Worm (Caenorhabditis elegans) whole organism, mixed stage, embryonic: ENCODE measurements around the gene B0222.1.

Experiments
- M03D4.4 ChIP-seq: sonication (generic microtip); optimal IDR thresholded peaks from 2 replicates; lab custom pipeline; 2017; ENCODE audit warnings: mild to moderate bottlenecking, missing genetic modification characterization, missing compliant biosample characterization
- bed-3 ChIP-seq: fragments of 200-800 bp; sonication (Bioruptor generic); optimal IDR thresholded peaks from 3 replicates; lab custom pipeline; 2018; ENCODE audit warnings: mild to moderate bottlenecking, missing genetic modification characterization, moderate library complexity, missing compliant biosample characterization
- blmp-1 ChIP-seq: fragments of 150-350 bp; optimal IDR thresholded peaks from 2 replicates; lab custom pipeline; 2014; ENCODE audit warnings: missing biosample characterization, missing genetic modification characterization
- ceh-39 ChIP-seq: fragments of 150-350 bp; optimal IDR thresholded peaks from 2 replicates; lab custom pipeline; 2014; ENCODE audit warnings: missing biosample characterization, missing genetic modification characterization
- ceh-43 ChIP-seq: fragments of 200-800 bp; sonication (Bioruptor generic); optimal IDR thresholded peaks from 2 replicates; lab custom pipeline; 2018; ENCODE audit warnings: mild to moderate bottlenecking, missing genetic modification characterization, moderate library complexity, missing compliant biosample characterization
- ceh-83 ChIP-seq: fragments of 200-800 bp; sonication (Bioruptor generic); optimal IDR thresholded peaks from 2 replicates; lab custom pipeline; 2018; ENCODE audit warnings: mild to moderate bottlenecking, missing genetic modification characterization, missing compliant biosample characterization
- ces-1 ChIP-seq: fragments of 150-350 bp; optimal IDR thresholded peaks from 2 replicates; lab custom pipeline; 2014; ENCODE audit warnings: missing biosample characterization, missing genetic modification reagents, missing genetic modification characterization
- cnd-1 ChIP-seq: fragments of 200-800 bp; sonication (Bioruptor generic); optimal IDR thresholded peaks from 2 replicates; lab custom pipeline; 2018; ENCODE audit warnings: mild to moderate bottlenecking, missing genetic modification characterization, missing compliant biosample characterization
- drap-1 ChIP-seq: fragments of 200-800 bp; sonication (Bioruptor generic); optimal IDR thresholded peaks from 3 replicates; lab custom pipeline; 2018; ENCODE audit warnings: mild to moderate bottlenecking, missing genetic modification characterization, missing compliant biosample characterization
- elt-3 ChIP-seq: fragments of 150-350 bp; optimal IDR thresholded peaks from 2 replicates; lab custom pipeline; 2014; ENCODE audit warnings: missing biosample characterization, missing genetic modification characterization
- flh-1 ChIP-seq: fragments of 200-800 bp; sonication (Bioruptor generic); optimal IDR thresholded peaks from 2 replicates; lab custom pipeline; 2018; ENCODE audit warnings: mild to moderate bottlenecking, missing genetic modification characterization, moderate library complexity, missing compliant biosample characterization
- ham-2 ChIP-seq: fragments of 200-800 bp; sonication (Bioruptor generic); optimal IDR thresholded peaks from 2 replicates; lab custom pipeline; 2018; ENCODE audit warnings: mild to moderate bottlenecking, missing genetic modification characterization, missing compliant biosample characterization
- hlh-1 ChIP-seq: fragments of 150-350 bp; optimal IDR thresholded peaks from 2 replicates; lab custom pipeline; 2014; ENCODE audit warnings: missing biosample characterization, missing genetic modification reagents, missing genetic modification characterization
- lin-32 ChIP-seq: fragments of 200-800 bp; sonication (Bioruptor generic); optimal IDR thresholded peaks from 2 replicates; lab custom pipeline; 2018; ENCODE audit warnings: mild to moderate bottlenecking, missing genetic modification characterization, missing compliant biosample characterization
- lsy-2 ChIP-seq: fragments of 150-350 bp; optimal IDR thresholded peaks from 2 replicates; lab custom pipeline; 2014; ENCODE audit warnings: missing biosample characterization, missing genetic modification characterization
- mep-1 ChIP-seq: fragments of 150-350 bp; optimal IDR thresholded peaks from 2 replicates; lab custom pipeline; 2017; ENCODE audit warnings: missing biosample characterization, missing genetic modification reagents, missing genetic modification characterization, inconsistent platforms
- mls-2 ChIP-seq: sonication (generic microtip); optimal IDR thresholded peaks from 2 replicates; lab custom pipeline; 2016; ENCODE audit warnings: mild to moderate bottlenecking, missing genetic modification characterization, moderate library complexity, missing compliant biosample characterization
- nhr-12 ChIP-seq: fragments of 150-350 bp; optimal IDR thresholded peaks from 2 replicates; lab custom pipeline; 2014; ENCODE audit warnings: missing biosample characterization, missing genetic modification characterization
- nhr-2 ChIP-seq: fragments of 150-350 bp; optimal IDR thresholded peaks from 2 replicates; lab custom pipeline; 2014; ENCODE audit warnings: missing biosample characterization, missing genetic modification characterization
- nhr-237 ChIP-seq: fragments of 150-350 bp; optimal IDR thresholded peaks from 2 replicates; lab custom pipeline; 2014; ENCODE audit warnings: missing biosample characterization, missing genetic modification characterization
- nhr-28 ChIP-seq: fragments of 150-350 bp; optimal IDR thresholded peaks from 2 replicates; lab custom pipeline; 2014; ENCODE audit warnings: missing biosample characterization, missing genetic modification characterization
- nhr-76 ChIP-seq: sonication (generic microtip); optimal IDR thresholded peaks from 2 replicates; lab custom pipeline; 2017; ENCODE audit warnings: missing biosample characterization, missing genetic modification characterization
- sem-2 ChIP-seq: fragments of 200-800 bp; sonication (Bioruptor generic); optimal IDR thresholded peaks from 2 replicates; lab custom pipeline; 2018; ENCODE audit warnings: mild to moderate bottlenecking, missing genetic modification characterization, missing compliant biosample characterization
- snpc-4 ChIP-seq: fragments of 150-350 bp; optimal IDR thresholded peaks from 2 replicates; lab custom pipeline; 2014; ENCODE audit warnings: missing biosample characterization, missing genetic modification characterization
- sptf-1 ChIP-seq: sonication (generic microtip); optimal IDR thresholded peaks from 2 replicates; lab custom pipeline; 2017; ENCODE audit warnings: mild to moderate bottlenecking, missing genetic modification characterization, moderate library complexity, missing compliant biosample characterization
- tbx-8 ChIP-seq: fragments of 200-800 bp; sonication (Bioruptor generic); optimal IDR thresholded peaks from 2 replicates; lab custom pipeline; 2018; ENCODE audit warnings: mild to moderate bottlenecking, missing genetic modification characterization, moderate library complexity, missing compliant biosample characterization
- unc-120 ChIP-seq: sonication (generic microtip); optimal IDR thresholded peaks from 2 replicates; lab custom pipeline; 2017; ENCODE audit warnings: missing genetic modification characterization, missing compliant biosample characterization; ENCODE audit not compliant: poor library complexity, severe bottlenecking
- unc-39 ChIP-seq: fragments of 150-350 bp; optimal IDR thresholded peaks from 2 replicates; lab custom pipeline; 2014; ENCODE audit warnings: missing biosample characterization, missing genetic modification characterization
- unc-62 ChIP-seq: fragments of 150-350 bp; optimal IDR thresholded peaks from 2 replicates; lab custom pipeline; 2014; ENCODE audit warnings: missing biosample characterization, missing genetic modification reagents, missing genetic modification characterization
- zip-8 ChIP-seq: fragments of 150-350 bp; optimal IDR thresholded peaks from 2 replicates; lab custom pipeline; 2014; ENCODE audit warnings: missing biosample characterization, missing genetic modification characterization
- ztf-11 ChIP-seq: fragments of 150-350 bp; optimal IDR thresholded peaks from 2 replicates; lab custom pipeline; 2014; ENCODE audit warnings: missing biosample characterization, missing genetic modification characterization

B0222.1 gene

DNA sequence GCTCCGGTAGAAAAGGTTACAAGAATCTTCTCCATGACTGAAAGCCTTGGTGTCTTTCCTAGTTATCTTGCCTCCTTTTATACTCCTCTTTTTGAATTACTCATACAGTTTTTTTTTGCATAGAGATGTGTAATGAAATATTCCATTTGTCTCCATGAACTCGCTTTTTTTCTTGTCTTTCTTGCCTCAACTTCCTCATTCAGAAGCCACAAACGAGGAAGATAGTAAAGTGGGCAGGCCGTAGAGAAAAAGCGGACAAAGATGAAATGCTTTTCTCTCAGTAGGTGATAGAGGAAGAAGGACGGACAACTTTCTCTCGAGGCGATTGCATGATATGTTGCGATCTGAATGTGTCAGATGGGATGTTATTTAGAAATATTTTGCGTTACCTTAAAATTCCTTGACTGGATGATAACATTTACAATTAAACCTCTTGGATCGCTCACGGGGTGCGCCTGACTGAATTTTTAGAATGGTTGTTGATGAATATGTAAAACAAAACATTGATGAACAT, 29.0 kb downstream of the B0222.1 start, which contains the start of gene col-145:
Gene col-145 (minus strand): TSS at position 51 of the 514 bp plus-strand sequence.
- TF ChIP-seq sem-2 (GFP tag; lab: Kevin White, UChicago) (no peak), cnd-1 (tag; lab: Kevin White, UChicago) (no peak), ceh-43 (GFP tag; lab: Kevin White, UChicago) (no peak), M03D4.4 (tag; lab: Kevin White, UChicago) (no peak), unc-120 (no peak), nhr-28 (tag; lab: Kevin White, UChicago) (no peak), ceh-83 (GFP tag; lab: Kevin White, UChicago) (no peak), flh-1 (GFP tag; lab: Kevin White, UChicago) (no peak), sptf-1 (tag; lab: Kevin White, UChicago) (no peak), nhr-237 (no peak), snpc-4 (tag; lab: Kevin White, UChicago) (no peak), zip-8 (no peak), blmp-1 (tag; lab: Kevin White, UChicago) (no peak), lin-32 (GFP tag; lab: Kevin White, UChicago) (no peak)

DNA sequence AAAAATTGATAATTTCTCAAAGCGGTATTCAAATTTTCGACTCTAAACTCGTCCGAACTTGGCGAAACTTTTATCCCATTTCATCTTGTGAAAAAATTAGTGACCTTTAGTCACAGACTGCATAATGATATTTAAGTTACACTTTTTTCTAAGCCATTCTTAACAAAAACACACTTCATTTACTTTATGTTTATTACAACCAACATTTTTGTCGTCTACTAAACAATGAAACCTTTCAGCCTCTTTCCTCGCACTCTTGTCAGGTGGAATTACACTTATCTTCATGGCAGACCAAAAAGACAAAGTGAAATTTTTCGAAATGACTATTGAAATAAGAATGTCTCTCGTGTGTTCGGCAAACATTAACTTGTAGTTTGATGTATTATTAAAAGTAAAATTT, 29.8 kb downstream of the B0222.1 start:
- no peak for TF ChIP-seq nhr-237
- TF ChIP-seq flh-1 (GFP tag; lab: Kevin White, UChicago): no peak
- no peak for TF ChIP-seq blmp-1 (tag; lab: Kevin White, UChicago)

DNA sequence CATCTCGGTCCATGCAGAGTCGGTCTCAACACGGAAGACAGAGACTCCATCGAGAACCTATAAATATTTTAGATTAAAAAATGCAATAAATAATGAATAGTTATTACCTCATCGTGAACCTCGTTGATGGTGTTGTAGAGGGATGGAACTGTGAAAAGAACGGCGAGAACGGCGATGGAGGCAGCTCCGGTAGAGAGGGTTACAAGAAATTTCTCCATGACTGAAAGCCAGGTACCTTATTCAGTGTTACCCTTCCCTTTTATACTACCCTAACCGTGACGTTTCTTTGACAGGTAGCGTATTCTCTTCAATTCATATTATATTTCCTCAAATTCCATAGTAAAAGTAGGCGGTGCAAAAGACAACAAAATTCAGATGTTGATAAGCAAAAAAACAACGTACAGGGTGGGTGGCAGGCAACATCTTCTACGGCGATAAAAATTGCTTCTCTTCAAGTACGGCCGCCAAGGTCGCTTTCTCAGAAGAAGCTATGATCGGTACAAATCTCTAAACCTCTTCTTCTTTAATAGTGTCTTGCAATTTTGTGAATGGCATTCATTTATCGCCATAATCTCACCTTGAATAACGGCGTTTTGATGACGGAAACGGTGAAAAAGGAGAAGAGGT, 31.1 kb downstream of the B0222.1 start, which contains the start of gene col-10:
Gene col-10 (minus strand): TSS at position 235 of the 627 bp plus-strand sequence.
- TF ChIP-seq cnd-1 (tag; lab: Kevin White, UChicago): no peak
- peak; percentile 66 for TF ChIP-seq ham-2 (GFP tag; lab: Kevin White, UChicago)

DNA sequence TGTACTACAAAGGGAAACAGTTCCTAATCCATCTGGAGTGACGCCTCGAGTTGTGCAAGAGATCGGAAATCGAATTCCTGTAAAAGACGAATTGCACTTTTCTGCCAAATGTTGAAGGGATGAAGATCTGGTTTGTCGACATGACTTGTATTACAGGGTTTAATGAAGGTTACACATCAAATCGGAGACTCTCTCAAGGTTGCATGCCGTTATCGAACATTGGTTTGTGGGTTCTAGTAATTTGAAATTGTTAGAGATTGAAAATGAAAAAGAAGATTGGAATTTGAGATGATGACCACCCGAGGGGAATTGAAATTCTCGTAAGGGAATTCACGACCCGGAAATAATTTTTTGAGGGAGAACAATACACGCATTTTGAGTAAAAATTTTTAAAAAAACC, 32.3 kb downstream of the B0222.1 start:
- TF ChIP-seq mls-2 (tag; lab: Kevin White, UChicago): no peak
- TF ChIP-seq flh-1 (GFP tag; lab: Kevin White, UChicago): no peak

DNA sequence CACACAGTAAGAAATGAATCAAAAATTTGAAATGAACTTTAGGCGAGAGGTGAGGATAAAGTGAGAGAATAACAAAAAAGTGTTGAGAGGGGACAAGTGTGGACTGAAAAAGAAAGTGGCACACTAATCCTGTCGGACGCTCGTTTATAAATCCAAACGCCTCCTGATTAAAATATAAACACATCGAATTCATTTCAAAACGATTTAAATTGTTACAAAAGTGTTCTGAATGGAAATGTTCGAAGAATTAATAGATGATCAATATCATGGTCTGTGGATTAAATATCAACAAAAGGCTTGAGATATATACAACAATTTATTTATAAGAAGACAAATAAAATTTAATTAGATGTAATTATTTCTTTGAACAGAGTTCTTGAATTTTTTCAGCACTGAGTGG, 34.0 kb downstream of the B0222.1 start, which contains the start of gene B0222.11:
Gene B0222.11 (minus strand): TSS at position 101 of the 400 bp plus-strand sequence.
- no peak for TF ChIP-seq ham-2 (GFP tag; lab: Kevin White, UChicago)
- TF ChIP-seq tbx-8 (GFP tag; lab: Kevin White, UChicago): no peak
- no peak for TF ChIP-seq bed-3 (GFP tag; lab: Kevin White, UChicago)
- no peak for TF ChIP-seq mls-2 (tag; lab: Kevin White, UChicago)
- TF ChIP-seq unc-120: no peak
- no peak for TF ChIP-seq M03D4.4 (tag; lab: Kevin White, UChicago)
- no peak for TF ChIP-seq nhr-28 (tag; lab: Kevin White, UChicago)
- TF ChIP-seq flh-1 (GFP tag; lab: Kevin White, UChicago): no peak
- no peak for TF ChIP-seq nhr-2 (tag; lab: Kevin White, UChicago)
- TF ChIP-seq ceh-39 (tag; lab: Kevin White, UChicago): no peak
- TF ChIP-seq sem-2 (GFP tag; lab: Kevin White, UChicago): no peak
- TF ChIP-seq ztf-11 (tag; lab: Kevin White, UChicago): no peak
- TF ChIP-seq drap-1: no peak
- TF ChIP-seq snpc-4 (tag; lab: Kevin White, UChicago): no peak
- TF ChIP-seq unc-39: no peak

DNA sequence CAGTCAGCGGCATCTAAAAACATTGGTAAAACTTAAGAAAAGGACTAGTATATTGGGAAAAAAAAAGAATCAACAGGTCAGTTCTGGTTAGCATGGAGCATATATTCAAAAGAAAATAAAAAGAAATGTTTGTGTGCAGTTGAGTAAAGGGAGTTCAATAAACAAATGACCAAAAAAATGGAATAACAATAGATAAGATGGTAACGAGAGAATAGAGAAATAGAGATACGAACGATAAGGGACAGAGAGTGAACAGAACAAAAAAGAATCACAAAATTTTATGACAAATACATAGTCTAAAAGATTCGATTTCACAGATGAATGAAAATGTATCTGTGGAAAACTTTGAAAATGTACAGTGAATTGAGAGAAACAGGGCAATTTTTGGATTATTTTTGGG, 38.9 kb downstream of the B0222.1 start, which contains the start of gene gad-3:
Gene gad-3 (minus strand): TSS at position 17 of the 400 bp plus-strand sequence.
- no peak for TF ChIP-seq ces-1 (GFP tag; lab: Kevin White, UChicago)
- TF ChIP-seq drap-1: no peak
- no peak for TF ChIP-seq nhr-28 (tag; lab: Kevin White, UChicago)
- TF ChIP-seq ceh-43 (GFP tag; lab: Kevin White, UChicago): no peak
- no peak for TF ChIP-seq nhr-76 (tag; lab: Kevin White, UChicago)
- TF ChIP-seq hlh-1 (tag; lab: Kevin White, UChicago): no peak
- TF ChIP-seq unc-62: no peak
- TF ChIP-seq mls-2 (tag; lab: Kevin White, UChicago): no peak
- no peak for TF ChIP-seq unc-39
- no peak for TF ChIP-seq lsy-2 (tag; lab: Kevin White, UChicago)
- TF ChIP-seq M03D4.4 (tag; lab: Kevin White, UChicago): no peak
- no peak for TF ChIP-seq cnd-1 (tag; lab: Kevin White, UChicago)
- TF ChIP-seq tbx-8 (GFP tag; lab: Kevin White, UChicago): no peak
- no peak for TF ChIP-seq elt-3 (tag; lab: Kevin White, UChicago)
- TF ChIP-seq nhr-12: no peak
- no peak for TF ChIP-seq mep-1 (tag; lab: Kevin White, UChicago)
- no peak for TF ChIP-seq lin-32 (GFP tag; lab: Kevin White, UChicago)
- TF ChIP-seq nhr-237: no peak
